Fruit fly (Drosophila melanogaster) S2 (cell line): ENCODE measurements around the gene CG9399.

Experiments used
- CG8478 ChIP-seq: fragments of >200 bp; optimal IDR thresholded peaks from 2 replicates; lab custom pipeline; 2018
- CTCF ChIP-seq, 2 experiments: fragments of >200 bp; optimal IDR thresholded peaks; 2 replicates each; lab custom pipeline; 2018

The CG9399 gene

DNA sequence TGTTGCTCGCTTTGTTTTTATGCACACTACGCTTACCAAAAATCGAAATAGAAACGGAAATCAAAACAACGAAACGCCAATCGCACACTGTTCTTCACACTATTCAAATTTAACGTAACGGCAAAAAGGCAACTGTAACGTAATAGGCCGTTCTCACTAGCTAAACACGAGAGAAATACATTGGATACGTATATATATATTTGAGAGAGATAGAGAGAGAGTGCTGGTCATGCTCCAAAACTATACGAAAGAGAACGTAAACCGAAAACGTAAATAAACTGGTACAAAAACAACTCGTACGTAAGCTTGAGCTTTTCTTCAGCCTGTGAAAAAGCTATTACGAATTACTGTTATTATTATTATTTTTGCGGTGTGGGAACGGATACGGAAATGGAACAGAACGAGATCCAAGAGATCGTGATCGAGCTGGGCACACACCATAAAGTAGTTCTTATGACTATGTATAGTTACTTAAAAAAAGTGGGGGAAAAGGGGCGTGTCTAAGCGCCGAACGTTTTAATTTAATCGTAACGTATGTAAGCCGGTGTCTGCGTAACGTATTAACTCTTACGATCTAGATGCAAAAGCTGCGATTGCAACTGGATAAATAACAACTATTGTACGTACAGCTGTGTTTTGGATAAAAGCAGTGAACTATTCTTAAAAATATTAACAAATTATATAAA lies 30.4 kb downstream of the CG9399 start:
- TF ChIP-seq CTCF (optimal IDR thresholded peaks at IDR 0.05; lab: Kevin White, UChicago) (no peak), CG8478 (lab: Kevin White, UChicago) (no peak)

DNA sequence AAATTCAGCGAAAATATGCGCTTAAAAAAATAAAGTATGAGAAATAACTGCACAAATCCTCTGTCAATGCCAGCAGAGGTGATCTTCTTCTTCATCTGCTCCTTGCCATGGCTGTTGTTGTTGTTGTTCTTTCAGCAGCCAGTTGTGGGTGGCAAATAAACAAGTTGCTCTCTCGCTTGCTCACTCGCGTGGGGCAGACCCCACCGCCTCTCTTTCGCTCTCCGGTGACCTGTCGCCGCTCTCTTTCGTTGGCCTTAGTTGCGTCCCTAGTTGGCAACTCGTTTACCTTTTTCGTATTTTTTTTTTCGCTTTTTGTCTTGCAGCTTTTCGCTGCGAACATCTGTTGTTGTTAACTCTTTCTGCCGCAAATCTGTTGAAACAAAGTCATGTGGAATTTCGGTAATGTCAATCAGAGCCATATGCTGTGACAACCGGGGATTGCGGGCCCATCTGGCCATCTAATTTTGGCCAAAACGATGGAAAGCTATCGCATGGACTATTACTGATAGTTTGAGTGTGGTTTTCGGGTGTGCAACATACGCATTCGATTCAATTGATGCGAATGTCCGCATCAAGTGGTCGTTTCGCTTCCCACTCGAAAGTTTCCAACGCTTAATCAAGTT lies 39.3 kb downstream of the CG9399 start:
- TF ChIP-seq CG8478 (lab: Kevin White, UChicago) (no peak), CTCF (optimal IDR thresholded peaks at IDR 0.05; lab: Kevin White, UChicago) (no peak)

DNA sequence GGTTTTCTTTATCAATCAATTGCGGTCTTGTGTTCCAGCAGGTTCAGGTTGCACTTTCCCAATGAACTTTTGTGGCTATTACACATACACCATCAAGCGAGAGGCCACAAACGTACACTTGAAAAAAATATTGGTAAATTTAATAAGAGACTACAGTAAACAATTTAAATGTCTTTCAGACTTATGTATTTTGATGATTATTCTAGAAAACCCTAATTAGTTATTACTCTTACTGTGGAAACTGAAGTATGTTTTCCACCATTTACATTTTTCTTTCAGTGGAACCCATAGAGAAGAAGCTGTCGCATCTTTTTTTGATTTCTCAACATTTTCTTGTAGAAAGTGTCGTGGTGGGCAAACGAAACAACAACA lies 39.9 kb downstream of the CG9399 start:
- no peak for TF ChIP-seq CG8478 (lab: Kevin White, UChicago)
- TF ChIP-seq CTCF (optimal IDR thresholded peaks at IDR 0.05; lab: Kevin White, UChicago): no peak

DNA sequence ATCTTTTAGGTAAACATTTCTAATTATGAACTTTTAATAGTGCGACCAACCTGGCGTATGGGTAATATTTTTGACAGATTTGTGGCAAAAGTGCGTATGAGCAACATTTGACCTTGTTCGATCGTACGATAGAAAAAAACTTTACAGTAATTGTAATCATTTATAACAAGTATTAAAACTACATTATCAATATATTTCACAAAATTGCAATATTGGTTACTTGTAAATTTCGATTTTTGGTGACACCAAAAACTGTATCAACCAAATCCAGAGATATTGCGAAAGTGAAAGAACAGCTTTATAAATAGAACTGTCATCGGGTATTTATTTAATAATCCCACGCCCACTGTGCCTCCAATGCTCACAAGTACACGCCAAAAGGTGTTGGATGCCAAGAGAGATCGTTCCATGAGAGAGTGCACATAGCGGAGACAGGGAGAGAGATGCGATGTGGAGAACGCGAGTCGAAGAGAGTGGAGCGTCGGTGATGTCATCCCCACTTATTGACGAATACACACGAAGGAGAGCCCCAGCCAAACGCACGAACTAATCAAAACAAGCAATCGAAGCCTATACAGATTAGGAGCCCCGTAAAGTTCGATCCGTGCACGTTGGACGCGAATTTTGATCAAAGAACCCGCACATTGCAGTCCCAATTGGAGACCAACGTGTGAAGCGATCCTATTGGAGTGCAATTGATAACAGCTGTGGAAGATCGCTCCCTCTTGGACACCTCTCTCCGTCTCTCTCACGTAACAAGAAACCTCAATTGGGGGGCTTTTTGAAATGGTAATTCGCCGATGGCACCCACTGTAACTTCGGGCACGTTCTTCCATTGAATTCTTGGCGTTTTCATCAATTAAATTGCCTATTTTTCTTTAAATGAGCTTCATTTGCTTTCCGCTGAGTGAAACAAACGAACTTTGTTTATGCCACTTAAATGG lies 40.6 kb downstream of the CG9399 start:
- TF ChIP-seq CG8478 (lab: Kevin White, UChicago) (no peak), CTCF (optimal IDR thresholded peaks at IDR 0.05; lab: Kevin White, UChicago) (no peak)

DNA sequence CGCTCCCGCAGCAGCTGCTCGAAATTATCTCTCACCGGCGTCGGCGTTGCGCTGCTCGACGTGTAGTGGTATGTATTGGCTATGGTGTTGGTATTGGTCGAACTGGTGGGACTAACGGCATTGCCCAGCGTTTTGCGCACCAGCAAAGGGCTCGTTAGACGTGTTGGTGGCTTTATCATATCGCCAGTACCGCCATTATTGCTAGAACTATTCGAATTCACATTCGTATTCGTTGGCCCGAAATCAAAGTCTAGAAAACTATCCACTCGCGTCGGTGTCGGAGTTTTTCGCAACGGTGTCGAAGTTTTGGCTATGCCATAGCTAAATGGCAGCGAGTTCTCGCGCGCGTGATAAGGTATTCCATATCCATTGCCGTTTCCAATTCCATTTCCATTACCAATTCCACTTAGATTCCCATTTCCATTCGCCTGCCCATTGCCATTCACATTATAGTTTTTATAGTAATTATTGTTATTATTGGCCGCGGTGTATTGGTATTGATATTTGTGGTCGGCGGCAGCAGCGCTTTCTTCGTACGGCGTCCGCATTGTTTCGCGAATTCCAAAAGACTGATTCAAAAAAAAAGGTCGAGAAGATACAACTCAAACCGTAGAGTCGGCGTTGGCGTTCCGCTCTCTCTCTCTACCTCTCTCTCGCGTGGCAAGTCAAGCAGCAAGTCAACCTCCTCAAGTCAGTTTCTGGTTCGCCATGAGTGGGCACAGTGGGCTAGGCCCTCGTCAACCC lies 41.4 kb downstream of the CG9399 start, which contains the start of gene by:
by (minus strand) TSS at position 575 of the 744 bp plus-strand sequence.
- TF ChIP-seq CG8478 (lab: Kevin White, UChicago): no peak
- TF ChIP-seq CTCF (optimal IDR thresholded peaks at IDR 0.05; lab: Kevin White, UChicago): no peak

DNA sequence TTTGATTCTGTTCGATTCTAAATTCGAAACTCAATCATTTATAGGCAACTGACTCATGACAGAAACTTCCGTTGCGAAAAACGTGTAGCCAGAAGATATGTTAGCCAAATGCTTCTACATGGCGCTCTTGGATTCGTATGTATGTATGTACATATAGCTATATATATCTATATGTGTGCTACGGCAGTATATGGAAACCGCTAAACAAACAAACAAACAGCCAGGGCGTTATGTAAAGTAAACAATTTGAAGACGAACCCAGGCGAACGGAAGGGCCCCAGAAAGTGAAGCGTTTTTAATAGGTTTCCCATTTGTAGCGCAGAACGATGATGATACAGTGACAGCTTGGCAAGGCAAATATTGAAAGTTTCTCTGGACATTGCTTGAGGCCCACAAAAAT lies 44.1 kb downstream of the CG9399 start:
- TF ChIP-seq CTCF (optimal IDR thresholded peaks at IDR 0.05; lab: Kevin White, UChicago) (no peak), CG8478 (lab: Kevin White, UChicago) (no peak)

DNA sequence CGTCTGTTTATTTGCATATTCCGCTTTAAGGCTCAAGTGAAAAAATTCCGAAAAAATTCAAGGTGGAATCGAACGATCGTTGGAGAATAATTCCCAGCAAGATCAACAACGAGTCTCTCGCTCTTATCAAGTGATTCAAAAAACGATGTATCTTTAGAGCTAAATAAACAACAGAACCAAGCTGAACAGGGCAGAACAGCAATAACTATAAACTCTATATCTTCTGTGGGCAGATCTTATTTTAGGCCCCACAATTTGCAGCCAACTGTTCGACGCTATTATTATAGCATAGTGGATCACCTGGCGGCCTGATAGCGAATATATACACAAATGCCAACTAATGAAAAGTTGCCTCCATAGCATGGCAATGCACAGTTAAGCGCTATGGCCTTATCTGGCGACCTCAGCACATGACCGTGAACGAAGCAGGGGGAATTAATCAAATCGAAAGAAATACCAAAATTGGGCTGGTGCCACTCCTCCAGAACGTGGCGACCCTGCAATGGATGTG lies 44.6 kb downstream of the CG9399 start:
- TF ChIP-seq CG8478 (lab: Kevin White, UChicago): no peak
- no peak for TF ChIP-seq CTCF (optimal IDR thresholded peaks at IDR 0.05; lab: Kevin White, UChicago)

DNA sequence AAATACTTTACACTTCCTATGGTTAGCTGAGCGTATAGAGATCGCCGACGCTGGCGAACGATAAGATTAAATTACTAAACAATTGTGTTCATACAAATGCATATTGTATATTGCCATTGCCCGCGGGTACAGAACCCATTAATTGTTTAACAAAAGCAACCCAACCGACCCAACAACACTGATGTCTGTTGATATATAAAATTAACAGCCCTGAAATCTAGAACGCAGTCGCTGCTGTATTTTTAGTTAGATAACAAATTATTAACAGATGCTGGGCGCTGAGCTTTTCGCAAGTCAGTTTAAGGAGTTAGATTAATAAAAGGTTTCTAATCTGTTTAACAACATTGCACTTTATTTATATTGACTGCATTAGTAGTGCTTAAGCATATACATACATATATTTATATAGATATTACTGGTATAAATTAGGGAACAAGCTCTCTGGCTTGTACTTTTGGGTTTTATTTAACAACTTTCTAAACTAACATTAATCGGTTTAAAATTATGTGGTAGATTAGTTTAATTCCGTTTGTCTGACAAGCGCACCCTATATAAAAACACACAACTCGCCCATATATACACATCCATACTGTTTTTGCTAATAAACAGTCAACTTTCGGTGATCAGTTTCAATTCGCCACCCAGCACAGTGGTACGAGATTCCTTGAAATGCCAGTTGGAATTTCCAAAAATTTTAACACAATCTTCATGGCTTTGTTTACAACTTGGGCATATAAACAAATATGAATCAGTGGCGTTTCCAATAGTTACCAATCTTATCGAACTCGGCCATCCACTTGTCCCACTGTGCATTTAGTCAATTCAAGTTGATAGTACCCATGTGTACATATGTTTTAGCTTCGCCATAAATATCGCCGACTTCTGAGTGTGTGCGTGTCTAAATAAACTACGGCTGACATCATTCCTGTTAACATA lies 45.8 kb downstream of the CG9399 start:
- TF ChIP-seq CTCF (optimal IDR thresholded peaks at IDR 0.05; lab: Kevin White, UChicago): no peak
- TF ChIP-seq CG8478 (lab: Kevin White, UChicago): no peak
